Fruit fly (Drosophila melanogaster) whole organism, embryonic: ENCODE data around the gene CG13609.

ENCODE experiments used
- CG11504 ChIP-seq: fragments of 200-800 bp; sonication (Bioruptor generic); optimal IDR thresholded peaks from 3 replicates; lab custom pipeline; 2019; ENCODE audit warnings: missing biosample characterization, mild to moderate bottlenecking, missing genetic modification characterization, moderate library complexity
- CG13624 ChIP-seq: fragments of 200-800 bp; sonication (Bioruptor generic); optimal IDR thresholded peaks from 2 replicates; lab custom pipeline; 2016; ENCODE audit warnings: missing biosample characterization, missing genetic modification characterization
- CG14667 ChIP-seq: fragments of 200-800 bp; sonication (Bioruptor generic); IDR thresholded peaks from 2 replicates; pipeline ENCODE4 v1.3.6; 2022; ENCODE audit warnings: missing biosample characterization, missing genetic modification characterization
- CG15011 ChIP-seq: fragments of 200-800 bp; sonication (Bioruptor generic); optimal IDR thresholded peaks from 3 replicates; lab custom pipeline; 2018; ENCODE audit warnings: missing biosample characterization, mild to moderate bottlenecking, missing genetic modification characterization
- CG16813 ChIP-seq: fragments of 200-800 bp; sonication (Bioruptor generic); IDR thresholded peaks from 3 replicates; pipeline ENCODE4 v1.3.6; 2022; ENCODE audit warnings: missing biosample characterization, missing genetic modification characterization; ENCODE audit not compliant: partially characterized antibody
- CG17328 ChIP-seq: fragments of 200-800 bp; sonication (Bioruptor generic); IDR thresholded peaks from 2 replicates; pipeline ENCODE4 v1.3.6; 2022; ENCODE audit warnings: missing biosample characterization, missing genetic modification characterization
- CG18764 ChIP-seq: fragments of 200-800 bp; sonication (Bioruptor generic); optimal IDR thresholded peaks from 3 replicates; lab custom pipeline; 2016; ENCODE audit warnings: missing biosample characterization, missing genetic modification characterization
- CG2116 ChIP-seq: fragments of 200-800 bp; sonication (Bioruptor generic); optimal IDR thresholded peaks from 3 replicates; lab custom pipeline; 2018; ENCODE audit warnings: missing biosample characterization, mild to moderate bottlenecking, missing genetic modification characterization
- CG2199 ChIP-seq: fragments of 200-800 bp; sonication (Bioruptor generic); IDR thresholded peaks from 3 replicates; pipeline ENCODE4 v1.3.6; 2022; ENCODE audit warnings: missing biosample characterization, missing genetic modification characterization
- CG2889 ChIP-seq: fragments of 200-800 bp; sonication (Bioruptor generic); IDR thresholded peaks from 3 replicates; pipeline ENCODE4 v1.3.6; 2022; ENCODE audit warnings: missing biosample characterization, missing genetic modification characterization
- CG33213 ChIP-seq: fragments of 200-800 bp; sonication (Bioruptor generic); optimal IDR thresholded peaks from 3 replicates; lab custom pipeline; 2016; ENCODE audit warnings: missing biosample characterization, missing genetic modification characterization
- CG3407 ChIP-seq: fragments of 200-800 bp; sonication (Bioruptor generic); optimal IDR thresholded peaks from 2 replicates; lab custom pipeline; 2018; ENCODE audit warnings: missing biosample characterization, mild to moderate bottlenecking, missing genetic modification characterization
- CG3995 ChIP-seq: fragments of 200-800 bp; sonication (Bioruptor generic); optimal IDR thresholded peaks from 3 replicates; lab custom pipeline; 2016; ENCODE audit warnings: missing biosample characterization, missing genetic modification characterization
- CG4282 ChIP-seq: fragments of 200-800 bp; sonication (Bioruptor generic); optimal IDR thresholded peaks from 2 replicates; lab custom pipeline; 2016; ENCODE audit warnings: missing biosample characterization, missing genetic modification characterization
- CG4360 ChIP-seq: fragments of 200-800 bp; sonication (Bioruptor generic); IDR thresholded peaks from 2 replicates; pipeline ENCODE4 v1.3.6; 2022; ENCODE audit warnings: missing biosample characterization, missing genetic modification characterization
- CG4424 ChIP-seq: fragments of 200-800 bp; sonication (Bioruptor generic); optimal IDR thresholded peaks from 3 replicates; lab custom pipeline; 2016; ENCODE audit warnings: missing biosample characterization, missing genetic modification characterization
- CG4707 ChIP-seq: fragments of 200-800 bp; sonication (Bioruptor generic); optimal IDR thresholded peaks from 2 replicates; lab custom pipeline; 2018; ENCODE audit warnings: missing biosample characterization, mild to moderate bottlenecking, missing genetic modification characterization, moderate library complexity
- CG7556 ChIP-seq: fragments of 200-800 bp; sonication (Bioruptor generic); optimal IDR thresholded peaks from 2 replicates; lab custom pipeline; 2017; ENCODE audit warnings: missing biosample characterization, mild to moderate bottlenecking, missing genetic modification characterization
- CG8765 ChIP-seq: fragments of 200-800 bp; sonication (Bioruptor generic); IDR thresholded peaks from 2 replicates; pipeline ENCODE4 v1.3.6; 2022; ENCODE audit warnings: missing biosample characterization, missing genetic modification characterization
- CTCF ChIP-seq: fragments of 200-800 bp; sonication (Bioruptor generic); optimal IDR thresholded peaks from 2 replicates; lab custom pipeline; 2017; ENCODE audit warnings: missing biosample characterization, mild to moderate bottlenecking, missing genetic modification characterization, moderate library complexity
- Dref ChIP-seq: fragments of 200-800 bp; sonication (Bioruptor generic); IDR thresholded peaks from 2 replicates; pipeline ENCODE4 v1.3.6; 2022; ENCODE audit warnings: missing biosample characterization, missing genetic modification characterization
- E2f1 ChIP-seq: fragments of 200-800 bp; sonication (Bioruptor generic); IDR thresholded peaks from 2 replicates; pipeline ENCODE4 v1.3.6; 2022; ENCODE audit warnings: missing biosample characterization, missing genetic modification characterization
- Eip74EF ChIP-seq, 2 experiments: fragments of 200-800 bp in 1 of 2; fragments of >200 bp in 1 of 2; sonication (Bioruptor generic) in 1 of 2; optimal IDR thresholded peaks; 2 replicates each; lab custom pipeline; 2017 to 2019; ENCODE audit warnings: missing biosample characterization in 2 of 2, missing genetic modification characterization in 2 of 2, mild to moderate bottlenecking in 1 of 2, moderate library complexity in 1 of 2
- Hmr ChIP-seq: fragments of 200-800 bp; sonication (Bioruptor generic); optimal IDR thresholded peaks from 3 replicates; lab custom pipeline; 2017; ENCODE audit warnings: mild to moderate bottlenecking, missing biosample characterization, missing genetic modification reagents, missing genetic modification characterization
- Jarid2 ChIP-seq: fragments of 200-800 bp; sonication (Bioruptor generic); optimal IDR thresholded peaks from 3 replicates; lab custom pipeline; 2017; ENCODE audit warnings: mild to moderate bottlenecking, missing biosample characterization, missing genetic modification reagents, missing genetic modification characterization
- MTF-1 ChIP-seq: fragments of 200-800 bp; sonication (Bioruptor generic); optimal IDR thresholded peaks from 2 replicates; lab custom pipeline; 2018; ENCODE audit warnings: missing biosample characterization, mild to moderate bottlenecking, missing genetic modification characterization, borderline replicate concordance
- Myb ChIP-seq: fragments of 200-800 bp; sonication (Bioruptor generic); optimal IDR thresholded peaks from 2 replicates; lab custom pipeline; 2016; ENCODE audit warnings: missing biosample characterization, missing genetic modification characterization
- Pdp1 ChIP-seq, 2 experiments: fragments of 200-800 bp; sonication (Bioruptor generic); optimal IDR thresholded peaks; 3 replicates each; lab custom pipeline; 2016; ENCODE audit warnings: missing biosample characterization in 2 of 2, missing genetic modification characterization in 2 of 2, mild to moderate bottlenecking in 1 of 2, moderate library complexity in 1 of 2
- Ptx1 ChIP-seq: fragments of 200-800 bp; sonication (Bioruptor generic); IDR thresholded peaks from 2 replicates; pipeline ENCODE4 v1.3.6; 2022; ENCODE audit warnings: missing biosample characterization, missing genetic modification characterization
- Side ChIP-seq: fragments of 200-800 bp; sonication (Bioruptor generic); optimal IDR thresholded peaks from 2 replicates; lab custom pipeline; 2016; ENCODE audit warnings: missing biosample characterization, missing genetic modification characterization
- Sry-δ ChIP-seq: fragments of 200-800 bp; sonication (Bioruptor generic); optimal IDR thresholded peaks from 2 replicates; lab custom pipeline; 2016; ENCODE audit warnings: missing biosample characterization, missing genetic modification characterization
- Stat92E ChIP-seq, 3 experiments: fragments of >200 bp in 2 of 3; fragments of 200-800 bp in 1 of 3; sonication (Bioruptor generic) in 1 of 3; optimal IDR thresholded peaks; 2 replicates each; lab custom pipeline; 2017 to 2019; ENCODE audit warnings: missing biosample characterization in 3 of 3, missing genetic modification characterization in 3 of 3, mild to moderate bottlenecking in 1 of 3, moderate library complexity in 1 of 3
- ash1 ChIP-seq: fragments of 200-800 bp; sonication (Bioruptor generic); optimal IDR thresholded peaks from 2 replicates; lab custom pipeline; 2018; ENCODE audit warnings: missing biosample characterization, mild to moderate bottlenecking, missing genetic modification characterization
- chinmo ChIP-seq: fragments of 200-800 bp; sonication (Bioruptor generic); IDR thresholded peaks from 4 replicates; pipeline ENCODE4 v1.3.6; 2022; ENCODE audit warnings: missing biosample characterization, missing genetic modification characterization; ENCODE audit not compliant: partially characterized antibody
- chn ChIP-seq: fragments of 200-800 bp; sonication (Bioruptor generic); optimal IDR thresholded peaks from 2 replicates; lab custom pipeline; 2016; ENCODE audit warnings: missing biosample characterization, missing genetic modification characterization
- dati ChIP-seq: fragments of 200-800 bp; sonication (Bioruptor generic); IDR thresholded peaks from 2 replicates; pipeline ENCODE4 v1.3.6; 2022; ENCODE audit warnings: missing biosample characterization, missing genetic modification characterization
- dpn ChIP-seq, 2 experiments: fragments of 200-800 bp; sonication (Bioruptor generic); optimal IDR thresholded peaks; 3 replicates each; lab custom pipeline; 2016; ENCODE audit warnings: missing biosample characterization in 2 of 2, missing genetic modification characterization in 2 of 2
- emc ChIP-seq: fragments of 200-800 bp; sonication (Bioruptor generic); optimal IDR thresholded peaks from 2 replicates; lab custom pipeline; 2016; ENCODE audit warnings: missing biosample characterization, missing genetic modification characterization
- en ChIP-seq: fragments of 200-800 bp; sonication (Bioruptor generic); optimal IDR thresholded peaks from 2 replicates; lab custom pipeline; 2016; ENCODE audit warnings: missing biosample characterization, missing genetic modification characterization
- gro ChIP-seq: fragments of 200-800 bp; sonication (Bioruptor generic); optimal IDR thresholded peaks from 2 replicates; lab custom pipeline; 2016; ENCODE audit warnings: missing biosample characterization, missing genetic modification characterization
- gsb-n ChIP-seq: fragments of 200-800 bp; sonication (Bioruptor generic); optimal IDR thresholded peaks from 3 replicates; lab custom pipeline; 2018; ENCODE audit warnings: missing biosample characterization, mild to moderate bottlenecking, missing genetic modification characterization
- jing ChIP-seq: fragments of 200-800 bp; sonication (Bioruptor generic); optimal IDR thresholded peaks from 2 replicates; lab custom pipeline; 2018; ENCODE audit warnings: missing biosample characterization, mild to moderate bottlenecking, missing genetic modification characterization
- kni ChIP-seq: fragments of 200-800 bp; sonication (Bioruptor generic); optimal IDR thresholded peaks from 3 replicates; lab custom pipeline; 2017; ENCODE audit warnings: mild to moderate bottlenecking, missing biosample characterization, missing genetic modification reagents, missing genetic modification characterization
- nmo ChIP-seq: fragments of 200-800 bp; sonication (Bioruptor generic); optimal IDR thresholded peaks from 2 replicates; lab custom pipeline; 2018; ENCODE audit warnings: missing biosample characterization, mild to moderate bottlenecking, missing genetic modification characterization, moderate library complexity
- sens-2 ChIP-seq: fragments of 200-800 bp; sonication (Bioruptor generic); IDR thresholded peaks from 2 replicates; pipeline ENCODE4 v1.3.6; 2022; ENCODE audit warnings: missing biosample characterization, missing genetic modification characterization
- shn ChIP-seq: fragments of 200-800 bp; sonication (Bioruptor generic); optimal IDR thresholded peaks from 3 replicates; lab custom pipeline; 2016; ENCODE audit warnings: missing biosample characterization, missing genetic modification characterization
- ssp ChIP-seq: fragments of 200-800 bp; sonication (Bioruptor generic); IDR thresholded peaks from 2 replicates; pipeline ENCODE4 v1.3.6; 2022; ENCODE audit warnings: missing biosample characterization, missing genetic modification characterization
- unc-4 ChIP-seq: fragments of 200-800 bp; sonication (Bioruptor generic); IDR thresholded peaks from 2 replicates; pipeline ENCODE4 v1.3.6; 2022; ENCODE audit warnings: missing biosample characterization, missing genetic modification characterization; ENCODE audit not compliant: partially characterized antibody
- vfl ChIP-seq: fragments of 200-800 bp; sonication (Bioruptor generic); optimal IDR thresholded peaks from 2 replicates; lab custom pipeline; 2016; ENCODE audit warnings: missing biosample characterization, missing genetic modification characterization
- wek ChIP-seq: fragments of 200-800 bp; sonication (Bioruptor generic); optimal IDR thresholded peaks from 3 replicates; lab custom pipeline; 2018; ENCODE audit warnings: missing biosample characterization, mild to moderate bottlenecking, missing genetic modification characterization, moderate library complexity
- wor ChIP-seq: fragments of 200-800 bp; sonication (Bioruptor generic); IDR thresholded peaks from 2 replicates; pipeline ENCODE4 v1.3.6; 2022; ENCODE audit warnings: missing biosample characterization, missing genetic modification characterization

The CG13609 gene

DNA sequence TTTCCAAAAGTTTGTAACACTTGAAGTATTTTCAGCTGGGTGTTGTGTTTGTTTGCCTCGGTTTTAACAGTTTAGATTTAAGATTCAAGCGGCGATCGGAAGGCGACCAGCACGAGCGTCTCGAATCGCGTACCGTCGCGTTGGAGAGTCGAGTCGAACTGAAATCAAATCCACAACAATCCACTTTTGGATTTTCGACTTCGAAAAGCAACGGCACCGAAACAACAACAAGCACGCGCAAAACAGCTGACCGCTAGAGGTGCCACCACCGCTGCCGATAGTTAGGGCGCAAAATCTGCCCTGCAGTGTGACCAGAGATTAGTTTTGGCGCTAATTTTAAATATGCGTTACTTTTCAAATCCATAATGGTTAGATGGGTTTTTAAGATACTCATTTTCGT is 44.2 kb downstream of the CG13609 start, which contains the start of gene jar:
Gene jar, minus strand, starts transcription at position 163 of the 400 bp plus-strand sequence.
- peak; percentile 32 for TF ChIP-seq gro (GFP tag; lab: Kevin White, UChicago)
- peak in 1 of 2 experiments; percentile 7 for TF ChIP-seq dpn (GFP tag; optimal IDR thresholded peaks at IDR 0.05; lab: Kevin White, UChicago)
- TF ChIP-seq en (GFP tag; lab: Kevin White, UChicago), result no peak
- TF ChIP-seq CG3407, result no peak
- no peak for TF ChIP-seq CG4424 (GFP tag; lab: Kevin White, UChicago)
- TF ChIP-seq CG3995, result peak; percentile 51
- no peak for TF ChIP-seq dati
- no peak for TF ChIP-seq CG2889 (GFP tag; lab: Robert Waterston, UW)
- TF ChIP-seq CG4282, result no peak
- peak; percentile 99 for TF ChIP-seq Myb (GFP tag; lab: Kevin White, UChicago)
- no peak for TF ChIP-seq vfl (GFP tag; lab: Kevin White, UChicago)
- TF ChIP-seq wek, result peak; percentile 65
- peak; percentile 29 for TF ChIP-seq CG4707
- no peak for TF ChIP-seq CG14667 (GFP tag; lab: Robert Waterston, UW)
- TF ChIP-seq CG2116 (GFP tag; lab: Kevin White, UChicago), result peak; percentile 83
- peak; percentile 55 for TF ChIP-seq Dref (GFP tag; lab: Robert Waterston, UW)
- peak; percentile 45 for TF ChIP-seq nmo (GFP tag; lab: Kevin White, UChicago)
- peak; percentile 17 for TF ChIP-seq CG11504
- TF ChIP-seq gsb-n (tag; lab: Kevin White, UChicago), result peak; percentile 47
- peak in 1 of 3 experiments; percentile 73 for TF ChIP-seq Stat92E (GFP tag; optimal IDR thresholded peaks at IDR 0.05; lab: Kevin White, UChicago)
- TF ChIP-seq CG4360 (GFP tag; lab: Robert Waterston, UW), result peak; percentile 99
- peak; percentile 95 for TF ChIP-seq E2f1 (GFP tag; lab: Robert Waterston, UW)
- peak in 1 of 2 experiments; percentile 12 for TF ChIP-seq Pdp1 (GFP tag; optimal IDR thresholded peaks at IDR 0.05; lab: Kevin White, UChicago)
- TF ChIP-seq ssp, result no peak
- TF ChIP-seq Jarid2, result peak; percentile 99
- peak; percentile 14 for TF ChIP-seq Side
- TF ChIP-seq Sry-δ (GFP tag; lab: Kevin White, UChicago), result peak; percentile 98
- TF ChIP-seq jing (GFP tag; lab: Kevin White, UChicago), result no peak
- TF ChIP-seq chn (GFP tag; lab: Kevin White, UChicago), result peak; percentile 21
- TF ChIP-seq CG8765, result peak; percentile 40; the same call in 1 of the 2 replicates
- peak; percentile 62 for TF ChIP-seq kni (GFP tag; lab: Kevin White, UChicago)
- no peak for TF ChIP-seq shn (GFP tag; lab: Kevin White, UChicago)
- peak; percentile 62 for TF ChIP-seq CG33213
- TF ChIP-seq sens-2 (GFP tag; lab: Robert Waterston, UW), result peak; percentile 67
- TF ChIP-seq CG15011 (GFP tag; lab: Kevin White, UChicago), result no peak
- no peak for TF ChIP-seq CG7556 (GFP tag; lab: Kevin White, UChicago)
- TF ChIP-seq Ptx1, result 0 out of 2 replicates have a peak, but pooled peaks have one; percentile 17
- TF ChIP-seq MTF-1 (GFP tag; lab: Kevin White, UChicago), result peak; percentile 51
- TF ChIP-seq chinmo, result peak; percentile 95; the same call in 3 of the 4 replicates
- TF ChIP-seq Hmr, result peak; percentile 59
- TF ChIP-seq emc, result no peak
- TF ChIP-seq CTCF, result peak; percentile 57
- TF ChIP-seq CG17328, result peak; percentile 35
- TF ChIP-seq unc-4 (GFP tag; lab: Robert Waterston, UW), result peak; percentile 93
- 0 out of 3 replicates have a peak, but pooled peaks have one; percentile 67 for TF ChIP-seq CG2199
- TF ChIP-seq CG13624 (GFP tag; lab: Kevin White, UChicago), result peak; percentile 59
- peak in 1 of 2 experiments; percentile 60 for TF ChIP-seq Eip74EF (GFP tag; optimal IDR thresholded peaks at IDR 0.05; lab: Kevin White, UChicago)
- peak; percentile 85 for TF ChIP-seq CG16813
- TF ChIP-seq CG18764, result peak; percentile 70
- peak; percentile 52 for TF ChIP-seq ash1 (GFP tag; lab: Kevin White, UChicago)
- no peak for TF ChIP-seq wor (GFP tag; lab: Robert Waterston, UW)
